Fruit fly (Drosophila melanogaster): ENCODE data around the gene CG31221.

The CG31221 gene

dm6 chr3R:19404296-19404695, 8.2 kb upstream of the CG31221 start (continued):
- TF ChIP-seq Hmr (GFP tag; optimal IDR thresholded peaks at IDR 0.05) = no peak
- 0 out of 3 replicates have a peak, but pooled peaks have one; percentile 22 for TF ChIP-seq zen2 (GFP tag; IDR thresholded peaks at IDR 0.05; ENCODE audit: partially characterized antibody)
- TF ChIP-seq exex (tag; optimal IDR thresholded peaks at IDR 0.05) = no peak
- no peak for TF ChIP-seq CG6813 (GFP tag; optimal IDR thresholded peaks at IDR 0.05)
- peak; percentile 25; the same call in 1 of the 3 replicates for TF ChIP-seq knrl (GFP tag; IDR thresholded peaks at IDR 0.05; ENCODE audit: partially characterized antibody)
- no peak for TF ChIP-seq CG3726 (GFP tag; IDR thresholded peaks at IDR 0.05)
- TF ChIP-seq CoRest (tag; optimal IDR thresholded peaks at IDR 0.05) = no peak
- no peak for TF ChIP-seq ase (GFP tag; IDR thresholded peaks at IDR 0.05)
- no peak for TF ChIP-seq CG7271 (tag; optimal IDR thresholded peaks at IDR 0.05)
- TF ChIP-seq CG33557 (GFP tag; optimal IDR thresholded peaks at IDR 0.05) = no peak
- TF ChIP-seq Fer1 (GFP tag; optimal IDR thresholded peaks at IDR 0.05) = no peak
- TF ChIP-seq GATAe (GFP tag; conservative IDR thresholded peaks at IDR 0.05) = no peak
- TF ChIP-seq Oli (tag; optimal IDR thresholded peaks at IDR 0.05) = no peak
- TF ChIP-seq Doc3 (GFP tag; IDR thresholded peaks at IDR 0.05; ENCODE audit: partially characterized antibody) = no peak
- TF ChIP-seq so (GFP tag; IDR thresholded peaks at IDR 0.05) = no peak
- TF ChIP-seq ac (GFP tag; optimal IDR thresholded peaks at IDR 0.05) = no peak
- no peak for TF ChIP-seq CG11093 (GFP tag; IDR thresholded peaks at IDR 0.05)
- TF ChIP-seq Dek (tag; optimal IDR thresholded peaks at IDR 0.05) = no peak
- TF ChIP-seq ato (GFP tag; IDR thresholded peaks at IDR 0.05; ENCODE audit: partially characterized antibody) = no peak
- no peak for TF ChIP-seq CG9215 (GFP tag; IDR thresholded peaks at IDR 0.05)
- no peak for TF ChIP-seq gsb (GFP tag; IDR thresholded peaks at IDR 0.05)
- no peak for TF ChIP-seq tup (GFP tag; optimal IDR thresholded peaks at IDR 0.05)
- no peak for TF ChIP-seq eve (GFP tag; optimal IDR thresholded peaks at IDR 0.05)
- no peak for TF ChIP-seq CG11723 (GFP tag; optimal IDR thresholded peaks at IDR 0.05)
- TF ChIP-seq Lhr (GFP tag; optimal IDR thresholded peaks at IDR 0.05) = no peak
- TF ChIP-seq odd (GFP tag; optimal IDR thresholded peaks at IDR 0.05) = no peak
- TF ChIP-seq trem (tag; optimal IDR thresholded peaks at IDR 0.05) = no peak
- TF ChIP-seq mam (GFP tag; optimal IDR thresholded peaks at IDR 0.05) = no peak
- TF ChIP-seq her (GFP tag; optimal IDR thresholded peaks at IDR 0.05) = no peak
- TF ChIP-seq dan (GFP tag; IDR thresholded peaks at IDR 0.05) = no peak
- TF ChIP-seq CG12391 (tag; optimal IDR thresholded peaks at IDR 0.05) = no peak
- TF ChIP-seq bowl (GFP tag; IDR thresholded peaks at IDR 0.05) = no peak
- no peak for TF ChIP-seq Hr3 (GFP tag; optimal IDR thresholded peaks at IDR 0.05)
- TF ChIP-seq stwl (tag; optimal IDR thresholded peaks at IDR 0.05) = peak; percentile 42
- no peak for TF ChIP-seq Antp (GFP tag; optimal IDR thresholded peaks at IDR 0.05)
- peak; percentile 15; the same call in 1 of the 2 replicates for TF ChIP-seq CG13287 (GFP tag; IDR thresholded peaks at IDR 0.05; ENCODE audit: partially characterized antibody)
- TF ChIP-seq Dll (GFP tag; IDR thresholded peaks at IDR 0.05; ENCODE audit: partially characterized antibody) = 0 out of 4 replicates have a peak, but pooled peaks have one; percentile 35
- no peak for TF ChIP-seq CG30431 (GFP tag; optimal IDR thresholded peaks at IDR 0.05)
- no peak for TF ChIP-seq Sox102F (GFP tag; optimal IDR thresholded peaks at IDR 0.05)
- no peak for TF ChIP-seq onecut (GFP tag; IDR thresholded peaks at IDR 0.05)
- TF ChIP-seq CG18262 (tag; optimal IDR thresholded peaks at IDR 0.05) = no peak
- no peak for TF ChIP-seq Stat92E (GFP tag; optimal IDR thresholded peaks at IDR 0.05)
- no peak for TF ChIP-seq CG16813 (GFP tag; IDR thresholded peaks at IDR 0.05; ENCODE audit: partially characterized antibody)
- no peak for TF ChIP-seq CG4707 (GFP tag; optimal IDR thresholded peaks at IDR 0.05)
- TF ChIP-seq CG10959 (GFP tag; IDR thresholded peaks at IDR 0.05) = no peak
- TF ChIP-seq HmgD (GFP tag; optimal IDR thresholded peaks at IDR 0.05) = no peak
- TF ChIP-seq ind (GFP tag; optimal IDR thresholded peaks at IDR 0.05) = no peak
- TF ChIP-seq CG2199 (GFP tag; IDR thresholded peaks at IDR 0.05) = 0 out of 3 replicates have a peak, but pooled peaks have one; percentile 17
- no peak for TF ChIP-seq CG4282 (GFP tag; optimal IDR thresholded peaks at IDR 0.05)
- TF ChIP-seq vfl (GFP tag; optimal IDR thresholded peaks at IDR 0.05) = no peak

All from whole organism, embryonic.